Fruit fly (Drosophila melanogaster) whole organism, prepupa: ENCODE results near the gene CG3081.

Source experiments
- Blimp-1 ChIP-seq: fragments of 200-800 bp; sonication (Bioruptor generic); optimal IDR thresholded peaks from 3 replicates; lab custom pipeline; 2017; ENCODE audit warnings: missing biosample characterization, missing genetic modification characterization, mild to moderate bottlenecking, moderate library complexity, missing genetic modification reagents
- CG10669 ChIP-seq: fragments of 200-800 bp; sonication (Bioruptor generic); optimal IDR thresholded peaks from 3 replicates; lab custom pipeline; 2018; ENCODE audit warnings: missing biosample characterization, mild to moderate bottlenecking, missing genetic modification characterization, moderate library complexity
- CG11294 ChIP-seq: fragments of 200-800 bp; sonication (Bioruptor generic); IDR thresholded peaks from 2 replicates; pipeline ENCODE4 v1.3.6; 2022; ENCODE audit warnings: missing biosample characterization, missing genetic modification characterization
- CG11762 ChIP-seq: fragments of 200-800 bp; sonication (Bioruptor generic); optimal IDR thresholded peaks from 3 replicates; lab custom pipeline; 2016; ENCODE audit warnings: missing biosample characterization, missing genetic modification characterization; ENCODE audit not compliant: insufficient read depth
- CG11902 ChIP-seq: fragments of 200-800 bp; sonication (Bioruptor generic); optimal IDR thresholded peaks from 3 replicates; lab custom pipeline; 2016; ENCODE audit warnings: missing biosample characterization, missing genetic modification characterization
- CG15336 ChIP-seq: fragments of 200-800 bp; sonication (Bioruptor generic); IDR thresholded peaks from 2 replicates; pipeline ENCODE4 v1.3.6; 2022; ENCODE audit warnings: missing biosample characterization, missing genetic modification characterization
- CG1621 ChIP-seq: fragments of 200-800 bp; sonication (Bioruptor generic); optimal IDR thresholded peaks from 3 replicates; lab custom pipeline; 2018; ENCODE audit warnings: missing biosample characterization, mild to moderate bottlenecking, missing genetic modification characterization
- CG16779 ChIP-seq: fragments of 200-800 bp; sonication (Bioruptor generic); optimal IDR thresholded peaks from 3 replicates; lab custom pipeline; 2017; ENCODE audit warnings: missing biosample characterization, mild to moderate bottlenecking, missing genetic modification characterization
- CG3032 ChIP-seq: fragments of 200-800 bp; optimal IDR thresholded peaks from 2 replicates; lab custom pipeline; 2019; ENCODE audit warnings: missing biosample characterization, mild to moderate bottlenecking, missing genetic modification characterization, moderate library complexity
- CG31627 ChIP-seq: fragments of 200-800 bp; sonication (Bioruptor generic); optimal IDR thresholded peaks from 3 replicates; lab custom pipeline; 2016; ENCODE audit warnings: missing biosample characterization, missing genetic modification characterization
- CG32006 ChIP-seq: fragments of 200-800 bp; sonication (Bioruptor generic); optimal IDR thresholded peaks from 3 replicates; lab custom pipeline; 2017; ENCODE audit warnings: missing biosample characterization, mild to moderate bottlenecking, missing genetic modification characterization
- CG34406 ChIP-seq: fragments of 200-800 bp; sonication (Bioruptor generic); optimal IDR thresholded peaks from 3 replicates; lab custom pipeline; 2016; ENCODE audit warnings: missing biosample characterization, missing genetic modification characterization
- CG3919 ChIP-seq: fragments of 200-800 bp; sonication (Bioruptor generic); optimal IDR thresholded peaks from 3 replicates; lab custom pipeline; 2016; ENCODE audit warnings: missing biosample characterization, missing genetic modification characterization
- CG4318 ChIP-seq: fragments of 200-800 bp; sonication (Bioruptor generic); optimal IDR thresholded peaks from 3 replicates; lab custom pipeline; 2017; ENCODE audit warnings: missing biosample characterization, mild to moderate bottlenecking, missing genetic modification characterization
- CG6163 ChIP-seq: fragments of 200-800 bp; sonication (Bioruptor generic); IDR thresholded peaks from 3 replicates; pipeline ENCODE4 v1.3.6; 2022; ENCODE audit warnings: missing biosample characterization, missing genetic modification characterization
- CG6276 ChIP-seq: fragments of 200-800 bp; sonication (Bioruptor generic); optimal IDR thresholded peaks from 2 replicates; lab custom pipeline; 2017; ENCODE audit warnings: missing biosample characterization, mild to moderate bottlenecking, missing genetic modification characterization
- CG6792 ChIP-seq: fragments of 200-800 bp; sonication (Bioruptor generic); optimal IDR thresholded peaks from 3 replicates; lab custom pipeline; 2016; ENCODE audit warnings: missing biosample characterization, missing genetic modification characterization
- CG6808 ChIP-seq: fragments of 200-800 bp; sonication (Bioruptor generic); optimal IDR thresholded peaks from 3 replicates; lab custom pipeline; 2017; ENCODE audit warnings: missing biosample characterization, missing genetic modification characterization, mild to moderate bottlenecking, moderate library complexity, missing genetic modification reagents
- CG6854 ChIP-seq: fragments of 200-800 bp; sonication (Bioruptor generic); optimal IDR thresholded peaks from 2 replicates; lab custom pipeline; 2017; ENCODE audit warnings: missing biosample characterization, mild to moderate bottlenecking, missing genetic modification characterization
- CG7368 ChIP-seq: fragments of 200-800 bp; sonication (Bioruptor generic); optimal IDR thresholded peaks from 3 replicates; lab custom pipeline; 2016; ENCODE audit warnings: missing biosample characterization, missing genetic modification characterization
- CG8119 ChIP-seq: fragments of 200-800 bp; sonication (Bioruptor generic); IDR thresholded peaks from 3 replicates; pipeline ENCODE4 v1.3.6; 2022; ENCODE audit warnings: missing biosample characterization, missing genetic modification characterization
- CG8319 ChIP-seq: fragments of 200-800 bp; sonication (Bioruptor generic); optimal IDR thresholded peaks from 3 replicates; lab custom pipeline; 2016; ENCODE audit warnings: missing biosample characterization, missing genetic modification characterization
- CG9139 ChIP-seq: fragments of 200-800 bp; sonication (Bioruptor generic); optimal IDR thresholded peaks from 3 replicates; lab custom pipeline; 2017; ENCODE audit warnings: missing biosample characterization, mild to moderate bottlenecking, missing genetic modification characterization
- Eip75B ChIP-seq: fragments of 200-800 bp; sonication (Bioruptor generic); optimal IDR thresholded peaks from 3 replicates; lab custom pipeline; 2016; ENCODE audit warnings: missing biosample characterization, missing genetic modification characterization
- Eip93F ChIP-seq: fragments of 200-800 bp; sonication (Bioruptor generic); optimal IDR thresholded peaks from 2 replicates; lab custom pipeline; 2016; ENCODE audit warnings: missing biosample characterization, mild to moderate bottlenecking, missing genetic modification characterization
- Ets96B ChIP-seq: fragments of 200-800 bp; optimal IDR thresholded peaks from 2 replicates; lab custom pipeline; 2019; ENCODE audit warnings: missing biosample characterization, mild to moderate bottlenecking, missing genetic modification characterization, moderate library complexity
- Gug ChIP-seq: fragments of 200-800 bp; sonication (Bioruptor generic); IDR thresholded peaks from 2 replicates; pipeline ENCODE4 v1.3.6; 2022; ENCODE audit warnings: missing biosample characterization, missing genetic modification characterization
- Hr38 ChIP-seq: sonication (Bioruptor generic); optimal IDR thresholded peaks from 2 replicates; lab custom pipeline; 2016; ENCODE audit warnings: missing biosample characterization, missing genetic modification characterization
- Hr39 ChIP-seq: fragments of 200-800 bp; sonication (Bioruptor generic); optimal IDR thresholded peaks from 2 replicates; lab custom pipeline; 2016; ENCODE audit warnings: missing biosample characterization, missing genetic modification characterization
- Lpt ChIP-seq: fragments of 200-800 bp; sonication (Bioruptor generic); optimal IDR thresholded peaks from 3 replicates; lab custom pipeline; 2016; ENCODE audit warnings: missing biosample characterization, missing genetic modification characterization
- Smox ChIP-seq: fragments of 200-800 bp; sonication (Bioruptor generic); optimal IDR thresholded peaks from 3 replicates; lab custom pipeline; 2016; ENCODE audit warnings: missing biosample characterization, missing genetic modification characterization
- Sox102F ChIP-seq: fragments of 200-800 bp; sonication (Bioruptor generic); optimal IDR thresholded peaks from 2 replicates; lab custom pipeline; 2016; ENCODE audit warnings: missing biosample characterization, mild to moderate bottlenecking, missing genetic modification characterization
- Sox14 ChIP-seq: fragments of 200-800 bp; sonication (Bioruptor generic); optimal IDR thresholded peaks from 3 replicates; lab custom pipeline; 2016; ENCODE audit warnings: missing biosample characterization, missing genetic modification characterization
- Sox15 ChIP-seq: fragments of 200-800 bp; sonication (Bioruptor generic); optimal IDR thresholded peaks from 3 replicates; lab custom pipeline; 2016; ENCODE audit warnings: missing biosample characterization, missing genetic modification characterization
- achi ChIP-seq: fragments of 200-800 bp; sonication (Bioruptor generic); optimal IDR thresholded peaks from 3 replicates; lab custom pipeline; 2016; ENCODE audit warnings: missing biosample characterization, missing genetic modification characterization
- cyc ChIP-seq: fragments of 200-800 bp; sonication (Bioruptor generic); optimal IDR thresholded peaks from 3 replicates; lab custom pipeline; 2016; ENCODE audit warnings: missing biosample characterization, missing genetic modification characterization
- dsx ChIP-seq: fragments of 200-800 bp; optimal IDR thresholded peaks from 3 replicates; lab custom pipeline; 2019; ENCODE audit warnings: missing biosample characterization, mild to moderate bottlenecking, missing genetic modification characterization, moderate library complexity; ENCODE audit not compliant: poor library complexity, severe bottlenecking
- eg ChIP-seq: fragments of 200-800 bp; sonication (Bioruptor generic); IDR thresholded peaks from 3 replicates; pipeline ENCODE4 v1.3.6; 2022; ENCODE audit warnings: missing biosample characterization, missing genetic modification characterization
- esn ChIP-seq: fragments of 200-800 bp; sonication (Bioruptor generic); optimal IDR thresholded peaks from 2 replicates; lab custom pipeline; 2016; ENCODE audit warnings: missing biosample characterization, mild to moderate bottlenecking, missing genetic modification characterization, moderate library complexity
- fd59A ChIP-seq: fragments of 200-800 bp; sonication (Bioruptor generic); optimal IDR thresholded peaks from 2 replicates; lab custom pipeline; 2017; ENCODE audit warnings: missing biosample characterization, mild to moderate bottlenecking, missing genetic modification characterization, missing genetic modification reagents
- lz ChIP-seq: fragments of 200-800 bp; sonication (Bioruptor generic); optimal IDR thresholded peaks from 3 replicates; lab custom pipeline; 2016; ENCODE audit warnings: missing biosample characterization, missing genetic modification characterization
- salr ChIP-seq, 2 experiments: fragments of 200-800 bp; sonication (Bioruptor generic); optimal IDR thresholded peaks; 3 replicates each; lab custom pipeline; 2016 to 2018; ENCODE audit warnings: missing biosample characterization in 2 of 2, missing genetic modification characterization in 2 of 2, mild to moderate bottlenecking in 1 of 2
- spab ChIP-seq: fragments of 200-800 bp; sonication (Bioruptor generic); optimal IDR thresholded peaks from 2 replicates; lab custom pipeline; 2017; ENCODE audit warnings: missing biosample characterization, mild to moderate bottlenecking, missing genetic modification characterization, missing genetic modification reagents
- ss ChIP-seq, 2 experiments: fragments of 200-800 bp; sonication (Bioruptor generic); optimal IDR thresholded peaks; 2 replicates in 1 of 2; 3 replicates in 1 of 2; lab custom pipeline; 2017 to 2018; ENCODE audit warnings: mild to moderate bottlenecking in 2 of 2, missing biosample characterization in 2 of 2, missing genetic modification characterization in 2 of 2, moderate library complexity in 1 of 2
- topi ChIP-seq: fragments of 200-800 bp; sonication (Bioruptor generic); optimal IDR thresholded peaks from 3 replicates; lab custom pipeline; 2016; ENCODE audit warnings: missing biosample characterization, missing genetic modification characterization
- vri ChIP-seq: fragments of 200-800 bp; sonication (Bioruptor generic); optimal IDR thresholded peaks from 3 replicates; lab custom pipeline; 2016; ENCODE audit warnings: missing biosample characterization, mild to moderate bottlenecking, missing genetic modification characterization

CG3081 gene

DNA sequence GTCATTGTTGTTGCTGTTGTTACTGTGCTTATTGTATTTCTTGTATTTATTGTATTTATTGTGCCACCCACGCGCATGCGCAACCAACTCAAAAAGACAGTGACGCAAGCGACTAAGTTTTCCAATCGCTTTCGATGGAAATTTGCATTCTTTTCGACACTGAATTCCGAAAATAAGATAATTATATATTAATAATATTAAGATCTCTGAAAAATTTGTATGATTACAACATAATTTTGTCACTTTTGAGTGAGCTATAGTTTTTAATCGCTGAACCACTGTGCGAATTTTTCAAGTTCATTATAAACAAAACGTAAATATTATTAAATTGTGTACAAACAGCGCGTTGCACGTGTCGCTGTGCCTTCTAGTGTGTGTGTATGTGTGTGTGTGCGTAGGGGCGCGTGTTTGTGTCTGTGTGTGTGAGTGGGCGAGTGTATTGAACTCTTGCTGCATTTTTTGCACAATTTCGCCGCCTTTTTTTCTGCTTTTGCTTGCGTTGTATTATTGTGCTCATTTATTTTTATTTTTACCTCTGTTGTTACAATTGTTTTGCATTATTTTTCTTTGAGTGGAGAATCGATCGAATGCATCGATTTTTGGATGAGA is 28.0 kb downstream of the CG3081 start (continued):
- TF ChIP-seq CG10669 (GFP tag; lab: Kevin White, UChicago) = no peak
- peak; percentile 56 for TF ChIP-seq eg
- TF ChIP-seq Eip75B (GFP tag; lab: Kevin White, UChicago) = no peak
- TF ChIP-seq CG11294 = no peak
- peak; percentile 39 for TF ChIP-seq CG11902 (GFP tag; lab: Kevin White, UChicago)
- TF ChIP-seq achi (GFP tag; lab: Kevin White, UChicago) = peak; percentile 37
- peak; percentile 12 for TF ChIP-seq topi (GFP tag; lab: Kevin White, UChicago)
- TF ChIP-seq Blimp-1 = no peak
- TF ChIP-seq CG6808 = no peak
- no peak for TF ChIP-seq ss (GFP tag; optimal IDR thresholded peaks at IDR 0.05; lab: Kevin White, UChicago)
- TF ChIP-seq Lpt = no peak
- TF ChIP-seq CG34406 (GFP tag; lab: Kevin White, UChicago) = peak; percentile 46
- peak; percentile 19 for TF ChIP-seq Smox (GFP tag; lab: Kevin White, UChicago)
- TF ChIP-seq Hr38 (GFP tag; lab: Kevin White, UChicago) = no peak
- peak; percentile 46 for TF ChIP-seq esn (GFP tag; lab: Kevin White, UChicago)
- peak; percentile 7 for TF ChIP-seq Sox102F
- TF ChIP-seq Sox15 (GFP tag; lab: Kevin White, UChicago) = peak; percentile 10
- TF ChIP-seq CG1621 = no peak
- TF ChIP-seq CG8319 (GFP tag; lab: Kevin White, UChicago) = no peak
- TF ChIP-seq CG9139 = no peak
- TF ChIP-seq CG8119 (GFP tag; lab: Robert Waterston, UW) = 0 out of 3 replicates have a peak, but pooled peaks have one; percentile 20
- TF ChIP-seq fd59A (GFP tag; lab: Kevin White, UChicago) = no peak
- TF ChIP-seq Eip93F = no peak
- TF ChIP-seq CG7368 (GFP tag; lab: Kevin White, UChicago) = no peak
- TF ChIP-seq vri (GFP tag; lab: Kevin White, UChicago) = no peak
- TF ChIP-seq CG4318 (GFP tag; lab: Kevin White, UChicago) = no peak
- TF ChIP-seq CG15336 (GFP tag; lab: Robert Waterston, UW) = no peak
- TF ChIP-seq CG6276 (GFP tag; lab: Kevin White, UChicago) = no peak
- no peak for TF ChIP-seq Sox14
- peak; percentile 35 for TF ChIP-seq lz (GFP tag; lab: Kevin White, UChicago)
- TF ChIP-seq CG6792 (GFP tag; lab: Kevin White, UChicago) = peak; percentile 30
- no peak for TF ChIP-seq salr (GFP tag; optimal IDR thresholded peaks at IDR 0.05; lab: Kevin White, UChicago)
- no peak for TF ChIP-seq CG3032
- TF ChIP-seq CG32006 (GFP tag; lab: Kevin White, UChicago) = peak; percentile 22

DNA sequence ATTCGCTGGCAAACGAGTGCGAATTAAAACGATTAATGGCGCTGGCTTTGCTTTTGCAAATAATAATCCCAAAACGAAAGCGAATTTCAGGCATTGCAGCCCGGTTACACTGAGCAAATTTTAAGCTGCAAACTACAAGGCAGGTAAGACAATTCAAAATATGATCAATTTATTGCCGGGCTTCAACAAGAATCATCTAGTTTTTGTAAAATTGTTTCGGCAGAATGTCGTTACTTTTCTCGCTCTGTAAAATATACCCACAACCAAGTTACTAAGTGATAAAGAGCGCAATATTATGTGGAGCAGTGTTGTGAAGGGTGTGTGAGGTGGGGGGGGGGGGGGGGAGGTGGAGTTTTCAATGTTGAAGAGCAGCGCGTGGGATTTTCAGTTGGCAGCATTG is 28.8 kb downstream of the CG3081 start:
- TF ChIP-seq CG32006 (GFP tag; lab: Kevin White, UChicago) (peak; percentile 4), CG11294 (no peak), CG4318 (GFP tag; lab: Kevin White, UChicago) (no peak), CG6276 (GFP tag; lab: Kevin White, UChicago) (no peak), spab (GFP tag; lab: Kevin White, UChicago) (no peak), Gug (GFP tag; lab: Robert Waterston, UW) (peak; percentile 33), Sox15 (GFP tag; lab: Kevin White, UChicago) (no peak), dsx (GFP tag; lab: Kevin White, UChicago) (no peak), CG6854 (GFP tag; lab: Kevin White, UChicago) (no peak), lz (GFP tag; lab: Kevin White, UChicago) (peak; percentile 20), Lpt (no peak), CG3919 (GFP tag; lab: Kevin White, UChicago) (peak; percentile 2), achi (GFP tag; lab: Kevin White, UChicago) (no peak), Sox102F (no peak), Hr39 (GFP tag; lab: Kevin White, UChicago) (peak; percentile 63), ss (GFP tag; optimal IDR thresholded peaks at IDR 0.05; lab: Kevin White, UChicago) (no peak), cyc (peak; percentile 40), CG16779 (tag; lab: Kevin White, UChicago) (no peak), Smox (GFP tag; lab: Kevin White, UChicago) (peak; percentile 31), CG15336 (GFP tag; lab: Robert Waterston, UW) (0 out of 2 replicates have a peak, but pooled peaks have one; percentile 10), Blimp-1 (no peak), CG11902 (GFP tag; lab: Kevin White, UChicago) (no peak), Ets96B (tag; lab: Kevin White, UChicago) (no peak), CG8319 (GFP tag; lab: Kevin White, UChicago) (no peak), CG1621 (no peak), CG34406 (GFP tag; lab: Kevin White, UChicago) (peak; percentile 7), fd59A (GFP tag; lab: Kevin White, UChicago) (no peak), Eip75B (GFP tag; lab: Kevin White, UChicago) (peak; percentile 8), CG9139 (no peak), CG11762 (GFP tag; lab: Kevin White, UChicago) (no peak), CG31627 (GFP tag; lab: Kevin White, UChicago) (peak; percentile 33), CG10669 (GFP tag; lab: Kevin White, UChicago) (no peak), CG6808 (no peak), CG6163 (GFP tag; lab: Robert Waterston, UW) (peak; percentile 33; the same call in 1 of the 3 replicates)
